Worm (Caenorhabditis elegans) whole organism, young adult: ENCODE results near the gene nuo-1.

Experiments
- Y53G8AR.9 ChIP-seq: fragments of 200-800 bp; sonication (Bioruptor generic); conservative IDR thresholded peaks from 2 replicates; pipeline ENCODE4 v1.3.6; 2022; ENCODE audit warnings: missing genetic modification reagents, missing genetic modification characterization, missing compliant biosample characterization
- snpc-4 ChIP-seq, 5 experiments: fragments of 150-350 bp in 1 of 5; sonication (generic microtip) in 4 of 5; optimal IDR thresholded peaks; 2 replicates each; lab custom pipeline; 2014 to 2018; ENCODE audit warnings: missing genetic modification characterization in 5 of 5, missing biosample characterization in 3 of 5, antibody characterized with exemption in 2 of 5, mild to moderate bottlenecking in 2 of 5, missing compliant biosample characterization in 2 of 5, missing genotype in 2 of 5, moderate library complexity in 2 of 5, missing genetic modification reagents in 1 of 5

DNA sequence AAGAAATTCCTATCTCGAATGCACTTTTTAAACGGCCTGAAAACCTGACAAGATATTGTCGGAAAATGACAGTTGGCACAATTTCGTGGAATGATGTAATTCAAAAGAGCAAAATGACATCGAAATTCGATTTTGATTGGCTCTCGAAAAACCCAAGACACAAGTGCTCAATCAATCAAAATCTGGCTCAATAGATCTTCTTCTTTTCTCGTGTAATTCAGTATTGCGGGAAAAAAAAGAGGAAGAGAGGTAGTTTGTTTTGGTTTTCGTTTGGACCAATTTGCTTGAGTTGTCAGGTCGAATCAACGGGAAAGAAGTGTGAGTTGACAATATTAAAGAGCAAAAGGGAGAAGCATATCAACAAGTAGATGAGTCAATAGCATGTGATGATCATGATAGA lies 38.1 kb downstream of the nuo-1 start:
- TF ChIP-seq Y53G8AR.9 (GFP tag; lab: Robert Waterston, UW): no peak
- no peak for TF ChIP-seq snpc-4 (GFP tag; optimal IDR thresholded peaks at IDR 0.05; lab: Kevin White, UChicago)
- no peak for TF ChIP-seq snpc-4 (tag; optimal IDR thresholded peaks at IDR 0.05; lab: Kevin White, UChicago)
